Fruit fly (Drosophila melanogaster): Measurements from ENCODE around the gene Wdr24.
A peak's percentile ranks its signal among the peaks of the same experiment; 100 is the strongest.

The Wdr24 gene

DNA sequence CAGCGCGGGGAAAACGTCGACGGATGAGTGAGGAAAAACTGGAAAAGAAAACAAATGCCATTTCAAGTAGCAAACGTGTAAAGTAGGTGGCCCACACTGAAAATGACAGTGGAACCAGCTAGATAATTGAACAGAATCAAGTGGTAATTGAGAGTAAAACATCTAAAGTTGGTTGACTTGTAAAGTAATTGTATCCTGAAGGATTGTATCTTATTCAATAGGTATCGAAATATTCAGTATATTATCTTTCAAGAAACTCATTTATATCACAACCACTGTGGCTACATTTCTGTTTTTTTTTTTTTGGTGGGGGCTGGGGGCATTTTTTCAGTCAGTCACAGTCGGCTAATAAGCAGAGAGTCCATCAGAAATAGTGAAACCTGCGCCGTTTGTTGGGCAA, 45.7 kb downstream of the Wdr24 start (continued):
- TF ChIP-seq stc (GFP tag; IDR thresholded peaks at IDR 0.05) (peak; percentile 77), toy (GFP tag; IDR thresholded peaks at IDR 0.05) (no peak), CG17829 (tag; optimal IDR thresholded peaks at IDR 0.05) (peak; percentile 59), CG15514 (GFP tag; optimal IDR thresholded peaks at IDR 0.05) (no peak), Trl (optimal IDR thresholded peaks at IDR 0.05) (no peak), Trl (GFP tag; optimal IDR thresholded peaks at IDR 0.05) (peak; percentile 51), CG14441 (GFP tag; IDR thresholded peaks at IDR 0.05) (peak; percentile 55), CG12236 (GFP tag; optimal IDR thresholded peaks at IDR 0.05) (no peak), CG12104 (GFP tag; optimal IDR thresholded peaks at IDR 0.05) (no peak), gcm (GFP tag; optimal IDR thresholded peaks at IDR 0.05) (peak; percentile 4), CG10321 (GFP tag; IDR thresholded peaks at IDR 0.05) (no peak), CG1603 (tag; optimal IDR thresholded peaks at IDR 0.05) (peak; percentile 74), CG32772 (GFP tag; IDR thresholded peaks at IDR 0.05) (peak; percentile 70), mld (GFP tag; IDR thresholded peaks at IDR 0.05; ENCODE audit: partially characterized antibody) (no peak), CG11696 (GFP tag; IDR thresholded peaks at IDR 0.05) (0 out of 2 replicates have a peak, but pooled peaks have one; percentile 36), D19A (tag; optimal IDR thresholded peaks at IDR 0.05) (peak; percentile 1), CG2202 (tag; optimal IDR thresholded peaks at IDR 0.05) (no peak), CG13424 (tag; optimal IDR thresholded peaks at IDR 0.05) (peak; percentile 18), CG31224 (GFP tag; IDR thresholded peaks at IDR 0.05) (0 out of 2 replicates have a peak, but pooled peaks have one; percentile 10), CG15073 (GFP tag; optimal IDR thresholded peaks at IDR 0.05) (no peak), amos (GFP tag; IDR thresholded peaks at IDR 0.05; ENCODE audit: partially characterized antibody) (no peak), pan (optimal IDR thresholded peaks at IDR 0.05) (no peak), pan (GFP tag; optimal IDR thresholded peaks at IDR 0.05 in 1 of 2, IDR thresholded peaks at IDR 0.05 in 1 of 2) (peak in 1 of 2 experiments; percentile 73), gsb-n (tag; optimal IDR thresholded peaks at IDR 0.05) (peak; percentile 46), Gsc (GFP tag; IDR thresholded peaks at IDR 0.05) (peak; percentile 27; the same call in 1 of the 2 replicates), ssp (GFP tag; IDR thresholded peaks at IDR 0.05) (peak; percentile 58), zf30C (GFP tag; optimal IDR thresholded peaks at IDR 0.05) (no peak), CG18262 (tag; optimal IDR thresholded peaks at IDR 0.05) (peak; percentile 74), trem (tag; optimal IDR thresholded peaks at IDR 0.05) (no peak), ci (GFP tag; IDR thresholded peaks at IDR 0.05) (peak; percentile 48; the same call in 1 of the 3 replicates), odd (GFP tag; optimal IDR thresholded peaks at IDR 0.05) (no peak), org-1 (GFP tag; optimal IDR thresholded peaks at IDR 0.05) (peak; percentile 3), CG11456 (GFP tag; IDR thresholded peaks at IDR 0.05) (no peak), lmd (GFP tag; IDR thresholded peaks at IDR 0.05) (peak; percentile 67), CG14050 (GFP tag; IDR thresholded peaks at IDR 0.05) (no peak), CG11695 (GFP tag; IDR thresholded peaks at IDR 0.05) (peak; percentile 61; the same call in 2 of the 3 replicates), Ets65A (GFP tag) (no peak), ham (GFP tag; IDR thresholded peaks at IDR 0.05) (no peak), chm (GFP tag; IDR thresholded peaks at IDR 0.05) (0 out of 2 replicates have a peak, but pooled peaks have one; percentile 29), sqz (GFP tag; optimal IDR thresholded peaks at IDR 0.05) (no peak), hkb (optimal IDR thresholded peaks at IDR 0.05) (no peak), hkb (GFP tag; IDR thresholded peaks at IDR 0.05) (peak; percentile 49), knrl (GFP tag; IDR thresholded peaks at IDR 0.05; ENCODE audit: partially characterized antibody) (no peak), CG10431 (GFP tag; optimal IDR thresholded peaks at IDR 0.05) (no peak), chif (GFP tag; optimal IDR thresholded peaks at IDR 0.05) (peak in 1 of 2 experiments; percentile 16), Blimp-1 (GFP tag; optimal IDR thresholded peaks at IDR 0.05) (peak; percentile 22), z (GFP tag; IDR thresholded peaks at IDR 0.05) (no peak), Rfx (GFP tag; IDR thresholded peaks at IDR 0.05) (no peak), Camta (GFP tag; optimal IDR thresholded peaks at IDR 0.05) (peak; percentile 46), Drgx (GFP tag; IDR thresholded peaks at IDR 0.05) (peak; percentile 26; the same call in 1 of the 2 replicates), peb (GFP tag; IDR thresholded peaks at IDR 0.05) (peak; percentile 51), HLH54F (GFP tag; optimal IDR thresholded peaks at IDR 0.05) (no peak), tgo (GFP tag; IDR thresholded peaks at IDR 0.05) (peak; percentile 51; the same call in 2 of the 3 replicates)
